Worm (Caenorhabditis elegans): ENCODE results near the gene arrd-12.

Gene arrd-12

DNA sequence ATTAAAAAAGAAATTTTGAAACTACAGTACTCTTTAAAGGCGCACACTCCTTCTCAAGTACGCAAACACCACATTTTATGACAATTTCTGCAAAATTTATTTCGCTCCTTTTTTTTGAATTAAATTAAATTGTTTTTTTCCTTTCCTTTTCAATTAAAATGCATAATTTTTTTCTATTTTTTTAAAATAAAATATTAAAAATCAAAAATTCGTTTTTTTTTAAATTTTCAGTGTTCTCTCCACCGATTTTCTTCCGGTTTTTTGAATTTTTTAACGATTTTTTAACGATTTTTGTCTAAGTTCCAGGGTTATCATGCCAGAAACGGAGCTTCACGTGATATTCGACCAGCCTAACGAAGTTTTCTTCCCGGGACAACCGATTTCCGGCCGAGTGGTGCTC lies 7.9 kb upstream of the arrd-12 start, which contains the start of gene arrd-13:
TSS of gene arrd-13 (plus strand) at position 301 of the 400 bp plus-strand sequence.
- no peak for TF ChIP-seq pha-4 (tag; optimal IDR thresholded peaks at IDR 0.05)
- no peak for TF ChIP-seq elt-2 (tag; optimal IDR thresholded peaks at IDR 0.05)
- TF ChIP-seq pqm-1 (tag; optimal IDR thresholded peaks at IDR 0.05) = no peak
- no peak for TF ChIP-seq ref-2 (tag; optimal IDR thresholded peaks at IDR 0.05)
- TF ChIP-seq ets-4 (tag; optimal IDR thresholded peaks at IDR 0.05) = no peak
- no peak for TF ChIP-seq K02D7.2 (tag; optimal IDR thresholded peaks at IDR 0.05)
- no peak for TF ChIP-seq F13H6.1 (tag; optimal IDR thresholded peaks at IDR 0.05)
- TF ChIP-seq hlh-13 (GFP tag; optimal IDR thresholded peaks at IDR 0.05) = no peak
- no peak for TF ChIP-seq ceh-2 (tag; optimal IDR thresholded peaks at IDR 0.05)
- no peak for TF ChIP-seq eyg-1 (tag; optimal IDR thresholded peaks at IDR 0.05)
- TF ChIP-seq lim-6 (tag; optimal IDR thresholded peaks at IDR 0.05) = no peak
- TF ChIP-seq sdc-2 (tag; optimal IDR thresholded peaks at IDR 0.05) = no peak
- no peak for TF ChIP-seq dve-1 (tag; optimal IDR thresholded peaks at IDR 0.05)
- no peak for TF ChIP-seq ztf-16 (tag; optimal IDR thresholded peaks at IDR 0.05)
- TF ChIP-seq pha-2 (tag; optimal IDR thresholded peaks at IDR 0.05) = no peak
- no peak for TF ChIP-seq Y22D7AL.16 (tag; optimal IDR thresholded peaks at IDR 0.05)
- TF ChIP-seq T23F11.4 (GFP tag; optimal IDR thresholded peaks at IDR 0.05) = no peak

DNA sequence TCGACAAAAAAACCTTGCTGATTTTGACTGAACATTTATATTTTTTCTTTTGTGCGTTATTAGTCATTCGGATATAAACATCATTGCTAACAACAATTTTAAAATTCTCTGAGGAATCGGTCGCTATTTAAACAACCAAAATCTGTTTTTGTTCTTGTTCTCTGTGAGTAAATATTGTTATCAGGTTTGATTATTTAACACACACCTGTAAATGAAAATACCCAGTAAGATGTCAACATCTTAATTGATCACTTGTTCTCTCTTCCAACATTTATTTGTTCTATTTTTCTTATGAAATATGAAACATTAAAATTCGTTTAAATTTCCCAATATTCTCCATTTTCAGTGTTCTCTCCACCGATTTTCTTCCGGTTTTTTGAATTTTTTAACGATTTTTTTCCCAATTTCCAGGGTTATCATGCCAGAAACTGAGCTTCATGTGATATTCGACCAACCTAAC lies 3.0 kb upstream of the arrd-12 start, which contains the start of gene arrd-11:
TSS of gene arrd-11 (plus strand) at position 410 of the 460 bp plus-strand sequence.
- TF ChIP-seq ceh-2 (tag; optimal IDR thresholded peaks at IDR 0.05) = no peak
- no peak for TF ChIP-seq ceh-18 (tag; optimal IDR thresholded peaks at IDR 0.05)
- no peak for TF ChIP-seq rnt-1 (tag; optimal IDR thresholded peaks at IDR 0.05)
- no peak for TF ChIP-seq hlh-15 (tag; optimal IDR thresholded peaks at IDR 0.05)
- TF ChIP-seq C38D4.7 (GFP tag; optimal IDR thresholded peaks at IDR 0.05) = no peak
- no peak for TF ChIP-seq unc-86 (tag; optimal IDR thresholded peaks at IDR 0.05)

DNA sequence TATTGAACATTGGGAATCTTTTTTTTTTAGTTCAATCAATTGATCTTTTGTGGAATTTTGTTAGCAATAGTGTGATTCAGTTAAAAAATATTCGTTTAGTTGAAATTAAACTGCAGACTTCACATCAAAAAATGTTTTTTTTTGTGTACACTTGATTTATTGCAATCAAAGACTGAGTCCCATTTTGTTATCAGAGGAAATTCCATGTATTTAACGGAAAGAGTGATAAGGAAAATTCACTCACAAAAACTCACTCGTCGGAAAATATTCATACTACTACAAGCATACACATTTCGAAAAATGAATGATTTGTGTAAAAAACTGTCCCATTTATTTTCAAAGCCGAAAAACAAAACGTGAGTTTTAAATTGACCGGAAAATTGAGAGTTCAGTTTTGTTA lies 5.3 kb downstream of the arrd-12 start, which contains the start of gene C01B9.1:
TSS of gene C01B9.1 (plus strand) at position 241 of the 400 bp plus-strand sequence.
- TF ChIP-seq sox-2 (GFP tag; IDR thresholded peaks at IDR 0.05) (no peak), elt-2 (tag; optimal IDR thresholded peaks at IDR 0.05) (peak; percentile 44)

DNA sequence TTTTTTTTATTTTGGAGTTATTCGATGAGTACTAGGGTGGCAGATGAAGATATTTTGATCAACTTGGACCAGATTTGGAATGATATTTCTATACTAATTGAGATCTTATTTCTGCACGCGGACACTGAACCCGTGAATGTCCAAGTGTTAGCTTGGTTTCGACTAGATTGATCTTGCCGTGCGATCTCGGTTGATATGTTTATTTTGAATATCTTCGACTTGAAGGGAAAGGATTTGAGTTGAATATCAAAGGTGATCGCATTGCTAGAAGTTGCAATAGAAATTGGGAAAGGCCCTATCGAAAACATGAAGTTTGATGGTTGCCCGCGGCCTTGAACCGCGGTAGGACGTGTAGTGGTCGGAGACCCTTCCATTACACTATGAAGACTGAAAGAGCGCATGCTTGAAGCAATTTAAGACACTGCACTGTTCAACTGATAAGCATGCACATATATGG lies 14.8 kb downstream of the arrd-12 start:
- TF ChIP-seq dve-1 (tag; optimal IDR thresholded peaks at IDR 0.05) (peak; percentile 87), unc-3 (GFP tag; conservative IDR thresholded peaks at IDR 0.05) (no peak), unc-3 (tag; optimal IDR thresholded peaks at IDR 0.05) (no peak)

DNA sequence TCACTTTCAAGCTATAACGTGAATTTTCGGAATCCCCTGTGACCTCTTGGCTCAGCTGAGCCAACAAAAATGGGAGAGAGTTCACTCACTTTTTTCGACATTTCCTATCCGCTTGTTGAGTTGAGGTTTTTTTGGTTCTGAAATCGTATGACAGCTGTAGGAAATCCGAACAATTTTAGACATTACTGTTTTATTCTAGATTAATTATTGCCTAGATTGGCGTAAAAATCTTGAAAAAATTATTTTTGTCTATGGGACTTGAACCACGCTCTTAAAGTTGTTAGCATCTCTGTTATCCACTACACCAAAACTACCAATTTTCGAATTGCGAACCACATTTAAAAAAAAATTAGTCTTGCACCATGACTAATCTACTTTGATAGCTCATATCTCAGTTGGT lies 17.8 kb downstream of the arrd-12 start, which contains the start of gene C01B9.4:
TSS of gene C01B9.4 (minus strand) at position 101 of the 400 bp plus-strand sequence.
- TF ChIP-seq pha-4 (tag; optimal IDR thresholded peaks at IDR 0.05) (no peak), pat-9 (tag; optimal IDR thresholded peaks at IDR 0.05) (no peak), sdc-2 (tag; optimal IDR thresholded peaks at IDR 0.05) (no peak), tbx-2 (tag; optimal IDR thresholded peaks at IDR 0.05) (no peak), ceh-14 (tag; optimal IDR thresholded peaks at IDR 0.05) (no peak), zip-5 (tag; optimal IDR thresholded peaks at IDR 0.05) (no peak), ahr-1 (tag; optimal IDR thresholded peaks at IDR 0.05) (no peak), sox-4 (tag; optimal IDR thresholded peaks at IDR 0.05) (no peak), K09A11.1 (tag; optimal IDR thresholded peaks at IDR 0.05; ENCODE audit: insufficient read depth) (no peak), rnt-1 (tag; optimal IDR thresholded peaks at IDR 0.05) (no peak), dve-1 (tag; optimal IDR thresholded peaks at IDR 0.05) (no peak), sox-2 (GFP tag; IDR thresholded peaks at IDR 0.05) (no peak), hlh-8 (tag; optimal IDR thresholded peaks at IDR 0.05) (no peak), ceh-22 (tag; optimal IDR thresholded peaks at IDR 0.05) (no peak), lin-11 (tag; optimal IDR thresholded peaks at IDR 0.05) (no peak), ztf-16 (tag; optimal IDR thresholded peaks at IDR 0.05) (no peak), elt-4 (tag; optimal IDR thresholded peaks at IDR 0.05) (no peak), pha-2 (tag; optimal IDR thresholded peaks at IDR 0.05) (no peak), ceh-18 (tag; optimal IDR thresholded peaks at IDR 0.05) (no peak)

Data from whole organism, late embryonic.